Fruit fly (Drosophila melanogaster): ENCODE results near the gene CG12746.

The CG12746 gene

dm6 chr3R:5570635-5571436 lies 6.2 kb downstream of the CG12746 start, which contains the start of gene CRMP (continued):
- TF ChIP-seq Meics (GFP tag; optimal IDR thresholded peaks at IDR 0.05) (no peak), run (tag; optimal IDR thresholded peaks at IDR 0.05) (no peak), luna (GFP tag; optimal IDR thresholded peaks at IDR 0.05) (no peak), CG5245 (GFP tag; optimal IDR thresholded peaks at IDR 0.05) (no peak), CG1647 (GFP tag; optimal IDR thresholded peaks at IDR 0.05) (no peak), zfh2 (GFP tag; optimal IDR thresholded peaks at IDR 0.05) (no peak), ttk (GFP tag; IDR thresholded peaks at IDR 0.05) (no peak), CG17612 (GFP tag; IDR thresholded peaks at IDR 0.05) (no peak), CG16815 (GFP tag; optimal IDR thresholded peaks at IDR 0.05) (no peak), sc (optimal IDR thresholded peaks at IDR 0.05) (no peak), sc (GFP tag; optimal IDR thresholded peaks at IDR 0.05) (no peak), CG34376 (GFP tag; optimal IDR thresholded peaks at IDR 0.05) (peak; percentile 43), CG13624 (GFP tag; optimal IDR thresholded peaks at IDR 0.05) (no peak), phol (tag; optimal IDR thresholded peaks at IDR 0.05) (peak; percentile 38), Jarid2 (GFP tag; optimal IDR thresholded peaks at IDR 0.05) (no peak), HHEX (GFP tag; optimal IDR thresholded peaks at IDR 0.05) (no peak), NC2β (GFP tag; optimal IDR thresholded peaks at IDR 0.05) (no peak), CG13296 (GFP tag; optimal IDR thresholded peaks at IDR 0.05) (peak; percentile 26), CG1529 (GFP tag; optimal IDR thresholded peaks at IDR 0.05) (no peak), CG4854 (GFP tag; optimal IDR thresholded peaks at IDR 0.05) (no peak), CG16779 (GFP tag; IDR thresholded peaks at IDR 0.05) (no peak), btn (GFP tag; optimal IDR thresholded peaks at IDR 0.05) (no peak), Dip2 (GFP tag; IDR thresholded peaks at IDR 0.05) (no peak), slp2 (GFP tag; optimal IDR thresholded peaks at IDR 0.05) (no peak), B-H1 (GFP tag; IDR thresholded peaks at IDR 0.05) (no peak), unc-4 (GFP tag; IDR thresholded peaks at IDR 0.05; ENCODE audit: partially characterized antibody) (no peak; the same call in 1 of the 2 replicates), Hey (tag; optimal IDR thresholded peaks at IDR 0.05) (no peak), CG12071 (GFP tag; optimal IDR thresholded peaks at IDR 0.05) (no peak), CG4820 (GFP tag; optimal IDR thresholded peaks at IDR 0.05) (no peak), Ravus (GFP tag; IDR thresholded peaks at IDR 0.05) (no peak), TFAM (GFP tag; optimal IDR thresholded peaks at IDR 0.05) (no peak), Eip74EF (GFP tag; optimal IDR thresholded peaks at IDR 0.05) (no peak), CG6683 (GFP tag; optimal IDR thresholded peaks at IDR 0.05) (no peak), Neu2 (GFP tag; optimal IDR thresholded peaks at IDR 0.05; ENCODE audit: borderline replicate concordance) (no peak), ato (GFP tag; IDR thresholded peaks at IDR 0.05; ENCODE audit: partially characterized antibody) (no peak), Atf-2 (GFP tag; optimal IDR thresholded peaks at IDR 0.05) (no peak), schlank (tag; optimal IDR thresholded peaks at IDR 0.05) (no peak), slbo (GFP tag; IDR thresholded peaks at IDR 0.05) (no peak), CG9797 (GFP tag; optimal IDR thresholded peaks at IDR 0.05) (peak; percentile 34), dm (GFP tag; optimal IDR thresholded peaks at IDR 0.05) (no peak), CG15514 (GFP tag; optimal IDR thresholded peaks at IDR 0.05) (peak; percentile 29), ro (GFP tag; IDR thresholded peaks at IDR 0.05) (no peak), CG4730 (GFP tag; IDR thresholded peaks at IDR 0.05) (no peak), Dip3 (GFP tag; optimal IDR thresholded peaks at IDR 0.05) (no peak), crol (GFP tag; IDR thresholded peaks at IDR 0.05) (no peak), lola (GFP tag; optimal IDR thresholded peaks at IDR 0.05) (no peak), pita (GFP tag; optimal IDR thresholded peaks at IDR 0.05) (no peak), CG2202 (tag; optimal IDR thresholded peaks at IDR 0.05) (no peak), CG11696 (GFP tag; IDR thresholded peaks at IDR 0.05) (no peak), odd (GFP tag; optimal IDR thresholded peaks at IDR 0.05) (peak; percentile 31)

All from whole organism, embryonic.